Worm (Caenorhabditis elegans): Measurements from ENCODE around the gene Y50D4C.5.

Y50D4C.5 gene

ce11 chrV:1021456-1021855, 17.9 kb upstream of the Y50D4C.5 start:
- TF ChIP-seq nhr-76 (tag; optimal IDR thresholded peaks at IDR 0.05) (no peak), ztf-11 (tag; optimal IDR thresholded peaks at IDR 0.05) (no peak), cnd-1 (tag; optimal IDR thresholded peaks at IDR 0.05) (no peak), M03D4.4 (tag; optimal IDR thresholded peaks at IDR 0.05) (no peak), unc-120 (tag; optimal IDR thresholded peaks at IDR 0.05; ENCODE audit: poor library complexity, severe bottlenecking) (no peak), snpc-4 (tag; optimal IDR thresholded peaks at IDR 0.05) (no peak), ham-2 (GFP tag; optimal IDR thresholded peaks at IDR 0.05) (peak; percentile 86), sem-2 (GFP tag; optimal IDR thresholded peaks at IDR 0.05) (no peak)

ce11 chrV:1017196-1017595, 13.7 kb upstream of the Y50D4C.5 start:
- TF ChIP-seq unc-62 (GFP tag; optimal IDR thresholded peaks at IDR 0.05) (no peak), bed-3 (GFP tag; optimal IDR thresholded peaks at IDR 0.05) (no peak)

ce11 chrV:1015194-1015593, 11.7 kb upstream of the Y50D4C.5 start:
- TF ChIP-seq sptf-1 (tag; optimal IDR thresholded peaks at IDR 0.05): no peak

DNA sequence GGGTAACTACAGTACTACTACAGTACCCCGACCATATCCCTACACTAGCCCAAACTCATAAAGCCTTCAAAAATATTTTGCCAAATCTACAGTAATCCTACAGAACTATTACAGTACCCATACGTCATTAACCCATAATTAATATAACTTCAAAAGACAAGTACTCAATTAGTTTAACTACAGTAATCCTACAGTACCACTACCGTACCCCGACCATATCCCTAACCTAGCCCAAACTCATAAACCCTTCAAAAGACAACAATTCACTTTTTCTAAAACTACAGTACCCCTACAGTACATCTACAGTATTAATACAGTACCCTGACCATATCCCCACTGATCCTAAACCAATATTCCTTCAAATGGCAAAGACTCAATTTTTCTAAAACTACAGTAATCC, 10.1 kb upstream of the Y50D4C.5 start:
- no peak for TF ChIP-seq unc-39 (tag; optimal IDR thresholded peaks at IDR 0.05)
- no peak for TF ChIP-seq bed-3 (GFP tag; optimal IDR thresholded peaks at IDR 0.05)
- TF ChIP-seq snpc-4 (tag; optimal IDR thresholded peaks at IDR 0.05): no peak
- no peak for TF ChIP-seq nhr-237 (tag; optimal IDR thresholded peaks at IDR 0.05)
- TF ChIP-seq hlh-1 (tag; optimal IDR thresholded peaks at IDR 0.05): no peak
- TF ChIP-seq mab-5 (tag; optimal IDR thresholded peaks at IDR 0.05): no peak
- no peak for TF ChIP-seq cnd-1 (tag; optimal IDR thresholded peaks at IDR 0.05)
- TF ChIP-seq lin-32 (GFP tag; optimal IDR thresholded peaks at IDR 0.05): no peak
- no peak for TF ChIP-seq nhr-2 (tag; optimal IDR thresholded peaks at IDR 0.05)
- TF ChIP-seq zip-8 (tag; optimal IDR thresholded peaks at IDR 0.05): no peak
- TF ChIP-seq ceh-39 (tag; optimal IDR thresholded peaks at IDR 0.05): no peak
- no peak for TF ChIP-seq pha-4 (tag; optimal IDR thresholded peaks at IDR 0.05)
- TF ChIP-seq ham-2 (GFP tag; optimal IDR thresholded peaks at IDR 0.05): no peak
- TF ChIP-seq blmp-1 (tag; optimal IDR thresholded peaks at IDR 0.05): no peak
- TF ChIP-seq flh-1 (GFP tag; optimal IDR thresholded peaks at IDR 0.05): no peak
- no peak for TF ChIP-seq M03D4.4 (tag; optimal IDR thresholded peaks at IDR 0.05)
- TF ChIP-seq ceh-83 (GFP tag; optimal IDR thresholded peaks at IDR 0.05): no peak
- no peak for TF ChIP-seq drap-1 (GFP tag; optimal IDR thresholded peaks at IDR 0.05)

DNA sequence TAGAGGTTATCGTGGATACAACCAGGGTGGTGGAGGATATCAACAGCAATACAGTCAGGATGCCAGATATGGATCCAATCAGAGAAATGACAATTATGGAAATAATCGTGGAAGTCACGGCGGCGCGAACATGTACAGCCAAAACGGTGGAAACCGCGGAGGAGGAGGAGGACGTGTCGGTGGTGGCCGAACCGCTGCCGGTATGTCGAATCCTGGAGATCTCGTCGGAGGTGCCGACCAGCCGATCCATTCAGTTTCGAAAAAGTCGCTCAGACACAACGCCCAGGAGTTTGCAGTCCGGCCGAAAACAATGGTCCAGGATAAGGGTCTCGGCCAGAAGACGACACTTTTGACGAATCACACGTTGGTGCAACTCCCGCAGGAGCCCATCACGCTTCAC, 5.5 kb upstream of the Y50D4C.5 start:
- TF ChIP-seq ztf-11 (tag; optimal IDR thresholded peaks at IDR 0.05) (no peak), lin-32 (GFP tag; optimal IDR thresholded peaks at IDR 0.05) (no peak), bed-3 (GFP tag; optimal IDR thresholded peaks at IDR 0.05) (no peak), zip-8 (tag; optimal IDR thresholded peaks at IDR 0.05) (no peak), drap-1 (GFP tag; optimal IDR thresholded peaks at IDR 0.05) (no peak), lin-13 (tag; optimal IDR thresholded peaks at IDR 0.05) (no peak), sptf-1 (tag; optimal IDR thresholded peaks at IDR 0.05) (no peak), sem-2 (GFP tag; optimal IDR thresholded peaks at IDR 0.05) (no peak), elt-3 (tag; optimal IDR thresholded peaks at IDR 0.05) (no peak), hlh-1 (tag; optimal IDR thresholded peaks at IDR 0.05) (no peak), snpc-4 (tag; optimal IDR thresholded peaks at IDR 0.05) (no peak), nhr-237 (tag; optimal IDR thresholded peaks at IDR 0.05) (no peak)

DNA sequence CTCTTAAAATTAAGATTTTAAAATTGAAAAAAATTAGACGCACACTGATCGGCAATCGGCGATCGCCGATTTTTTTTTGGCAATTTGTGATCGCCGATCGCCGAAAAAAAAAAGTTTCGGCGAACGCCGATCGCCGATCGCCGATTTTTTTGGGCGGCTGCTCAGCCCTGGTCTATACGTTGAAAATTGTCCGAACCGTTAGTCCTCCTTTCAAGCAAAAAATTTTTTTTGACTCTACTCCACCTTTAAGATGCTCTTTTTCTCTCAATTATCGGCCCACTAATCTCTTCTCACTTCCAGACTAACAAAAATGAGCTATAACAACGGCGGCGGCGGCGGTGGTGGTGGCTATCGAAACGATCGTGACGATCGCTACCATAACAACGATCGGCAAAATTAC, 5.0 kb upstream of the Y50D4C.5 start, which contains the start of gene ergo-1:
TSS of gene ergo-1 (plus strand) at position 301 of the 400 bp plus-strand sequence.
- TF ChIP-seq mab-5 (tag; optimal IDR thresholded peaks at IDR 0.05) (no peak), hlh-1 (tag; optimal IDR thresholded peaks at IDR 0.05) (no peak), nhr-12 (tag; optimal IDR thresholded peaks at IDR 0.05) (no peak), mep-1 (tag; optimal IDR thresholded peaks at IDR 0.05) (no peak), snpc-4 (tag; optimal IDR thresholded peaks at IDR 0.05) (no peak), ceh-39 (tag; optimal IDR thresholded peaks at IDR 0.05) (no peak), nhr-2 (tag; optimal IDR thresholded peaks at IDR 0.05) (no peak), zip-8 (tag; optimal IDR thresholded peaks at IDR 0.05) (no peak), elt-1 (tag; optimal IDR thresholded peaks at IDR 0.05; ENCODE audit: borderline replicate concordance, insufficient read depth) (no peak)

Measured in whole organism, mixed stage, embryonic.